Worm (Caenorhabditis elegans) whole organism, mixed stage, embryonic: ENCODE results near the gene T28A8.6.

Experiments
- bed-3 ChIP-seq: fragments of 200-800 bp; sonication (Bioruptor generic); optimal IDR thresholded peaks from 3 replicates; lab custom pipeline; 2018; ENCODE audit warnings: mild to moderate bottlenecking, missing genetic modification characterization, moderate library complexity, missing compliant biosample characterization
- lsy-2 ChIP-seq: fragments of 150-350 bp; optimal IDR thresholded peaks from 2 replicates; lab custom pipeline; 2014; ENCODE audit warnings: missing biosample characterization, missing genetic modification characterization
- nhr-12 ChIP-seq: fragments of 150-350 bp; optimal IDR thresholded peaks from 2 replicates; lab custom pipeline; 2014; ENCODE audit warnings: missing biosample characterization, missing genetic modification characterization
- nhr-28 ChIP-seq: fragments of 150-350 bp; optimal IDR thresholded peaks from 2 replicates; lab custom pipeline; 2014; ENCODE audit warnings: missing biosample characterization, missing genetic modification characterization
- snpc-4 ChIP-seq: fragments of 150-350 bp; optimal IDR thresholded peaks from 2 replicates; lab custom pipeline; 2014; ENCODE audit warnings: missing biosample characterization, missing genetic modification characterization
- unc-62 ChIP-seq: fragments of 150-350 bp; optimal IDR thresholded peaks from 2 replicates; lab custom pipeline; 2014; ENCODE audit warnings: missing biosample characterization, missing genetic modification reagents, missing genetic modification characterization

ce11 chrIII:13495571-13495970 is 3.4 kb upstream of the T28A8.6 start, which contains the start of gene T28A8.2:
- no peak for TF ChIP-seq nhr-28
- no peak for TF ChIP-seq unc-62 (GFP tag; lab: Kevin White, UChicago)
- TF ChIP-seq nhr-12 (tag; lab: Kevin White, UChicago), result no peak
- TF ChIP-seq bed-3 (GFP tag; lab: Kevin White, UChicago), result no peak
- TF ChIP-seq snpc-4 (tag; lab: Kevin White, UChicago), result no peak
- no peak for TF ChIP-seq lsy-2 (tag; lab: Kevin White, UChicago)
